Worm (Caenorhabditis elegans) whole organism, late embryonic: Measurements from ENCODE around the gene ceh-60.

Experiments used
- K09A11.1 ChIP-seq: sonication (generic microtip); optimal IDR thresholded peaks from 2 replicates; lab custom pipeline; 2017; ENCODE audit warnings: antibody characterized with exemption, mild to moderate bottlenecking, missing genetic modification characterization, missing compliant biosample characterization; ENCODE audit not compliant: insufficient read depth
- T23F11.4 ChIP-seq: fragments of 200-800 bp; sonication (Bioruptor generic); optimal IDR thresholded peaks from 2 replicates; lab custom pipeline; 2018; ENCODE audit warnings: mild to moderate bottlenecking, missing genetic modification characterization, missing compliant biosample characterization
- Y22D7AL.16 ChIP-seq: sonication (generic microtip); optimal IDR thresholded peaks from 2 replicates; lab custom pipeline; 2016; ENCODE audit warnings: missing genetic modification characterization, missing compliant biosample characterization
- ceh-14 ChIP-seq: sonication (generic microtip); optimal IDR thresholded peaks from 2 replicates; lab custom pipeline; 2016; ENCODE audit warnings: missing genotype, missing genetic modification characterization, missing compliant biosample characterization
- ceh-19 ChIP-seq: fragments of 200-800 bp; sonication (Bioruptor generic); optimal IDR thresholded peaks from 2 replicates; lab custom pipeline; 2018; ENCODE audit warnings: mild to moderate bottlenecking, missing genetic modification characterization, missing compliant biosample characterization
- ceh-2 ChIP-seq: sonication (generic microtip); optimal IDR thresholded peaks from 2 replicates; lab custom pipeline; 2016; ENCODE audit warnings: missing genotype, missing genetic modification characterization, missing compliant biosample characterization
- ceh-24 ChIP-seq: sonication (generic microtip); optimal IDR thresholded peaks from 2 replicates; lab custom pipeline; 2016; ENCODE audit warnings: mild to moderate bottlenecking, missing genetic modification characterization, missing compliant biosample characterization
- ceh-30 ChIP-seq: fragments of 150-350 bp; optimal IDR thresholded peaks from 2 replicates; lab custom pipeline; 2014; ENCODE audit warnings: missing biosample characterization, missing genetic modification characterization
- ceh-34 ChIP-seq: sonication (generic microtip); optimal IDR thresholded peaks from 2 replicates; lab custom pipeline; 2016; ENCODE audit warnings: mild to moderate bottlenecking, missing genetic modification characterization, missing compliant biosample characterization
- ceh-48 ChIP-seq: sonication (generic microtip); optimal IDR thresholded peaks from 2 replicates; lab custom pipeline; 2016; ENCODE audit warnings: missing genetic modification characterization, inconsistent platforms, missing compliant biosample characterization
- ceh-6 ChIP-seq: fragments of 200-800 bp; sonication (Bioruptor generic); optimal IDR thresholded peaks from 2 replicates; lab custom pipeline; 2018; ENCODE audit warnings: mild to moderate bottlenecking, missing genetic modification characterization, missing compliant biosample characterization
- che-1 ChIP-seq: sonication (generic microtip); optimal IDR thresholded peaks from 2 replicates; lab custom pipeline; 2016; ENCODE audit warnings: mild to moderate bottlenecking, missing genetic modification characterization, missing compliant biosample characterization
- dmd-4 ChIP-seq: sonication (generic microtip); optimal IDR thresholded peaks from 2 replicates; lab custom pipeline; 2016; ENCODE audit warnings: borderline replicate concordance, missing genetic modification characterization, missing compliant biosample characterization
- dve-1 ChIP-seq: sonication (generic microtip); optimal IDR thresholded peaks from 2 replicates; lab custom pipeline; 2017; ENCODE audit warnings: antibody characterized with exemption, mild to moderate bottlenecking, missing genetic modification characterization, missing compliant biosample characterization
- ets-4 ChIP-seq: sonication (generic microtip); optimal IDR thresholded peaks from 2 replicates; lab custom pipeline; 2016; ENCODE audit warnings: missing genetic modification characterization, missing compliant biosample characterization
- eyg-1 ChIP-seq: sonication (generic microtip); optimal IDR thresholded peaks from 2 replicates; lab custom pipeline; 2016; ENCODE audit warnings: missing genotype, missing genetic modification characterization, missing compliant biosample characterization
- fax-1 ChIP-seq: sonication (generic microtip); optimal IDR thresholded peaks from 2 replicates; lab custom pipeline; 2016; ENCODE audit warnings: missing genotype, missing genetic modification characterization, missing compliant biosample characterization
- hlh-15 ChIP-seq: sonication (generic microtip); optimal IDR thresholded peaks from 2 replicates; lab custom pipeline; 2016; ENCODE audit warnings: missing genetic modification characterization, missing compliant biosample characterization
- mec-3 ChIP-seq: sonication (generic microtip); optimal IDR thresholded peaks from 2 replicates; lab custom pipeline; 2016; ENCODE audit warnings: borderline replicate concordance, missing genetic modification characterization, missing compliant biosample characterization
- nfya-1 ChIP-seq: sonication (generic microtip); optimal IDR thresholded peaks from 2 replicates; lab custom pipeline; 2017; ENCODE audit warnings: missing genetic modification characterization, mild to moderate bottlenecking, missing compliant biosample characterization, antibody characterized with exemption, moderate library complexity
- nhr-232 ChIP-seq: sonication (generic microtip); optimal IDR thresholded peaks from 2 replicates; lab custom pipeline; 2016; ENCODE audit warnings: missing genetic modification characterization, missing compliant biosample characterization
- npax-4 ChIP-seq: sonication (generic microtip); optimal IDR thresholded peaks from 2 replicates; lab custom pipeline; 2016; ENCODE audit warnings: missing genetic modification characterization, missing compliant biosample characterization
- odd-2 ChIP-seq: sonication (generic microtip); optimal IDR thresholded peaks from 2 replicates; lab custom pipeline; 2017; ENCODE audit warnings: antibody characterized with exemption, mild to moderate bottlenecking, missing genetic modification characterization, missing compliant biosample characterization
- pag-3 ChIP-seq: sonication (generic microtip); optimal IDR thresholded peaks from 2 replicates; lab custom pipeline; 2016; ENCODE audit warnings: missing compliant biosample characterization, missing genetic modification characterization, borderline replicate concordance
- pat-9 ChIP-seq: fragments of 200-800 bp; sonication (Bioruptor generic); optimal IDR thresholded peaks from 2 replicates; lab custom pipeline; 2018; ENCODE audit warnings: mild to moderate bottlenecking, missing genetic modification characterization, moderate library complexity, missing compliant biosample characterization
- pax-1 ChIP-seq: fragments of 150-350 bp; optimal IDR thresholded peaks from 2 replicates; lab custom pipeline; 2014; ENCODE audit warnings: missing biosample characterization, missing genetic modification characterization
- pha-2 ChIP-seq: sonication (generic microtip); optimal IDR thresholded peaks from 2 replicates; lab custom pipeline; 2017; ENCODE audit warnings: mild to moderate bottlenecking, missing genetic modification characterization, missing compliant biosample characterization
- ref-2 ChIP-seq: sonication (generic microtip); optimal IDR thresholded peaks from 2 replicates; lab custom pipeline; 2016; ENCODE audit warnings: missing genetic modification characterization, missing compliant biosample characterization
- rnt-1 ChIP-seq: sonication (generic microtip); optimal IDR thresholded peaks from 2 replicates; lab custom pipeline; 2016; ENCODE audit warnings: missing genetic modification characterization, missing compliant biosample characterization
- sdc-2 ChIP-seq: sonication (generic microtip); optimal IDR thresholded peaks from 2 replicates; lab custom pipeline; 2016; ENCODE audit warnings: missing genotype, missing genetic modification characterization, missing compliant biosample characterization
- sox-4 ChIP-seq: sonication (generic microtip); optimal IDR thresholded peaks from 2 replicates; lab custom pipeline; 2017; ENCODE audit warnings: mild to moderate bottlenecking, missing genetic modification characterization, inconsistent platforms, missing compliant biosample characterization
- syd-9 ChIP-seq: sonication (generic microtip); optimal IDR thresholded peaks from 2 replicates; lab custom pipeline; 2016; ENCODE audit warnings: mild to moderate bottlenecking, missing genetic modification characterization, moderate library complexity, missing compliant biosample characterization
- tbx-7 ChIP-seq: sonication (generic microtip); optimal IDR thresholded peaks from 2 replicates; lab custom pipeline; 2016; ENCODE audit warnings: missing genotype, missing genetic modification characterization, missing compliant biosample characterization
- ttx-3 ChIP-seq: sonication (generic microtip); optimal IDR thresholded peaks from 2 replicates; lab custom pipeline; 2016; ENCODE audit warnings: missing genetic modification reagents, missing genetic modification characterization, missing compliant biosample characterization
- unc-86 ChIP-seq: sonication (generic microtip); optimal IDR thresholded peaks from 2 replicates; lab custom pipeline; 2016; ENCODE audit warnings: missing genetic modification characterization, missing compliant biosample characterization
- zip-5 ChIP-seq: sonication (generic microtip); optimal IDR thresholded peaks from 2 replicates; lab custom pipeline; 2016; ENCODE audit warnings: missing genetic modification characterization, missing compliant biosample characterization
- ztf-16 ChIP-seq: sonication (generic microtip); optimal IDR thresholded peaks from 2 replicates; lab custom pipeline; 2017; ENCODE audit warnings: missing genetic modification characterization, missing compliant biosample characterization

The ceh-60 gene

ce11 chrX:6542692-6543091, 12.7 kb upstream of the ceh-60 start, which contains the start of gene T14E8.2:
TSS of gene T14E8.2 (plus strand) at chrX:6542992.
- no peak for TF ChIP-seq ztf-16 (tag; lab: Kevin White, UChicago)
- no peak for TF ChIP-seq zip-5 (tag; lab: Kevin White, UChicago)
- no peak for TF ChIP-seq ceh-19
- TF ChIP-seq T23F11.4 (GFP tag; lab: Kevin White, UChicago): no peak
- TF ChIP-seq dmd-4: no peak
- TF ChIP-seq ceh-6 (GFP tag; lab: Kevin White, UChicago): no peak
- TF ChIP-seq che-1 (tag; lab: Kevin White, UChicago): no peak
- TF ChIP-seq nfya-1 (tag; lab: Kevin White, UChicago): no peak
- no peak for TF ChIP-seq K09A11.1 (tag; lab: Kevin White, UChicago)
- TF ChIP-seq ceh-48 (tag; lab: Kevin White, UChicago): no peak
- no peak for TF ChIP-seq pha-2
- no peak for TF ChIP-seq ets-4 (tag; lab: Kevin White, UChicago)
- TF ChIP-seq ceh-24 (tag; lab: Kevin White, UChicago): no peak
- no peak for TF ChIP-seq odd-2
- no peak for TF ChIP-seq ceh-14 (tag; lab: Kevin White, UChicago)
- TF ChIP-seq dve-1 (tag; lab: Kevin White, UChicago): no peak
- no peak for TF ChIP-seq ceh-30
- TF ChIP-seq sox-4: no peak

- TF ChIP-seq Y22D7AL.16 (no peak), ref-2 (no peak), npax-4 (tag; lab: Kevin White, UChicago) (no peak), ceh-2 (tag; lab: Kevin White, UChicago) (no peak), ceh-14 (tag; lab: Kevin White, UChicago) (no peak), sox-4 (no peak), pag-3 (no peak), nfya-1 (tag; lab: Kevin White, UChicago) (no peak), sdc-2 (no peak), mec-3 (tag; lab: Kevin White, UChicago) (no peak), eyg-1 (tag; lab: Kevin White, UChicago) (no peak), pat-9 (tag; lab: Kevin White, UChicago) (no peak), pax-1 (no peak), pha-2 (no peak), unc-86 (tag; lab: Kevin White, UChicago) (no peak), rnt-1 (tag; lab: Kevin White, UChicago) (no peak), ztf-16 (tag; lab: Kevin White, UChicago) (no peak)
These were observed 8.1 kb upstream of the ceh-60 start for ce11 chrX:6538068-6538467.

DNA sequence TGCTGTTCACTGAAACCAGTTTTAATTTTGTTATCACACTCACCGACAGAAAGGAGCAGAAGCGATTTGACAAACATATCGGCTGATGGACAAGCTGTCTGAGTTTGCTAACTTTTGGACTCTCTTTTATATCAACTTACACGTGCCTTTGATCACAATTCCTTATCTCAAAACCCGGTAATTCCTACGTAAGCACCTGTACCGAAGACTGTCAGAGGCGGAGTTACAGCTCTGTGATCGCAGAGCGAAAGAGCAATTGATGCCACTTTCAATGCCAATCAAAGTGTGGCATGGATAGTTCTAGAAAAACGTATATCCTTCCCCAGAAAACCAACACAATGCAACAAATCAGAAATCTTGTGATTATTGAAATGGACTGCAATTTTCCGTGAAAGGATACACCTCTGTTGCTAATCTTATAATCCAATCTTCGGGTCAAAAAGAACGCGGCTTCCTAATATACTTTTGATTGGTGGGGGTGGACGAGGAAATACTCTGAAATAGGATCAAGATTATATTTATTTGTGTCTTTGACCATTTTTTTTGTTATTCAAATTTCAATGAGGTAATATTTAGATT, 6.8 kb upstream of the ceh-60 start, which contains the start of gene ilys-5:
Gene ilys-5 (minus strand): TSS at position 140 of the 579 bp plus-strand sequence.
- TF ChIP-seq hlh-15 (tag; lab: Kevin White, UChicago) (no peak), tbx-7 (tag; lab: Kevin White, UChicago) (no peak), unc-86 (tag; lab: Kevin White, UChicago) (no peak), sox-4 (no peak), ztf-16 (tag; lab: Kevin White, UChicago) (no peak), mec-3 (tag; lab: Kevin White, UChicago) (no peak), nhr-232 (tag; lab: Kevin White, UChicago) (no peak), syd-9 (tag; lab: Kevin White, UChicago) (no peak), ttx-3 (tag; lab: Kevin White, UChicago) (no peak), npax-4 (tag; lab: Kevin White, UChicago) (no peak), fax-1 (tag; lab: Kevin White, UChicago) (no peak), ceh-34 (tag; lab: Kevin White, UChicago) (no peak)
